Worm (Caenorhabditis elegans): Measurements from ENCODE around the gene atg-13.
A peak's percentile ranks its signal among the peaks of the same experiment; 100 is the strongest.

DNA sequence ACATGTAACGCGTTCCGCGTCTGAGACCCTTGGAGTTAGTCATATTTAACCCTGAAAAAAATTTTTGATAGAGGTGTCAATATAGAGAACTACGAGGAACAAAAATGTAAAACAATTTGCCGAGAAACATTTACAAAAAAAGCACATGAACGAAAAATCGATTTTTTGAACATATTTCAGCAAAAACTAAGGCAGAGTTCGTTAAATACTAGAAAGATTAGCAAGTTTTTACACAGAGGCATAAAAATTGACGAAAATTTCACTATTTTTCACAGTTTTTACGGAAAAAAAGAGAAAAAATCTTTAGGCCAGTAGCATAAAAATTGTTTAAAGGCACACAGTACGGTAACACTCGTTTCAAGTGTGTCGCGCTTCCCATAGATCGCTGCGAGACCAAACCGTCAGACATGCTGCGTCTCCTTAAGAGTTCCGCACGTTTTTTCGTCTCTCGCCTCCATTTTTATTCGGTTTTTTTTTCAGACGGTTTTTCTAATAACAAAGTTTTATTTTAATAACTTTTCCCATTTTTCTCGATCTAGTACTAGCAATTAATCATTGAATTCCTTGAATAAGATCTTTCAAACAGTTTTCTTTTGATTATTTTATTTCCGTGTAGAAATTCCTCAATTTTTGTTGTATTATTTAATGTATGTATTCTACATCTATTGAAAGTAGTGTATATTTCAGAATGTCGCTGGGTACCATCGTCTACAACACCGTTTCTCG is 27.6 kb downstream of the atg-13 start, which contains the start of the genes rpl-21 and C14B9.10:
- TF ChIP-seq F22D6.2 (tag; optimal IDR thresholded peaks at IDR 0.05), result no peak
- TF ChIP-seq unc-62 (GFP tag; optimal IDR thresholded peaks at IDR 0.05), result no peak
- TF ChIP-seq nhr-90 (tag; optimal IDR thresholded peaks at IDR 0.05), result no peak
- no peak for TF ChIP-seq F10E7.11 (tag; optimal IDR thresholded peaks at IDR 0.05)
- TF ChIP-seq dpl-1 (GFP tag; optimal IDR thresholded peaks at IDR 0.05), result peak; percentile 30
- TF ChIP-seq nfya-1 (tag; optimal IDR thresholded peaks at IDR 0.05; ENCODE audit: borderline replicate concordance, insufficient read depth), result no peak
- no peak for TF ChIP-seq sea-2 (GFP tag; IDR thresholded peaks at IDR 0.05)
- peak; percentile 78 for TF ChIP-seq D2030.7 (GFP tag; IDR thresholded peaks at IDR 0.05)
